Worm (Caenorhabditis elegans) whole organism, mixed stage, embryonic: ENCODE measurements around the gene clec-138.

Source experiments
- bed-3 ChIP-seq: fragments of 200-800 bp; sonication (Bioruptor generic); optimal IDR thresholded peaks from 3 replicates; lab custom pipeline; 2018; ENCODE audit warnings: mild to moderate bottlenecking, missing genetic modification characterization, moderate library complexity, missing compliant biosample characterization
- ces-1 ChIP-seq: fragments of 150-350 bp; optimal IDR thresholded peaks from 2 replicates; lab custom pipeline; 2014; ENCODE audit warnings: missing biosample characterization, missing genetic modification reagents, missing genetic modification characterization
- elt-3 ChIP-seq: fragments of 150-350 bp; optimal IDR thresholded peaks from 2 replicates; lab custom pipeline; 2014; ENCODE audit warnings: missing biosample characterization, missing genetic modification characterization
- hlh-1 ChIP-seq: fragments of 150-350 bp; optimal IDR thresholded peaks from 2 replicates; lab custom pipeline; 2014; ENCODE audit warnings: missing biosample characterization, missing genetic modification reagents, missing genetic modification characterization
- lin-13 ChIP-seq: fragments of 150-350 bp; optimal IDR thresholded peaks from 2 replicates; lab custom pipeline; 2014; ENCODE audit warnings: missing biosample characterization, missing genetic modification characterization
- lsy-2 ChIP-seq: fragments of 150-350 bp; optimal IDR thresholded peaks from 2 replicates; lab custom pipeline; 2014; ENCODE audit warnings: missing biosample characterization, missing genetic modification characterization
- mab-5 ChIP-seq: fragments of 150-350 bp; optimal IDR thresholded peaks from 2 replicates; lab custom pipeline; 2014; ENCODE audit warnings: missing biosample characterization, missing genetic modification characterization
- mls-2 ChIP-seq: sonication (generic microtip); optimal IDR thresholded peaks from 2 replicates; lab custom pipeline; 2016; ENCODE audit warnings: mild to moderate bottlenecking, missing genetic modification characterization, moderate library complexity, missing compliant biosample characterization
- nhr-12 ChIP-seq: fragments of 150-350 bp; optimal IDR thresholded peaks from 2 replicates; lab custom pipeline; 2014; ENCODE audit warnings: missing biosample characterization, missing genetic modification characterization
- nhr-237 ChIP-seq: fragments of 150-350 bp; optimal IDR thresholded peaks from 2 replicates; lab custom pipeline; 2014; ENCODE audit warnings: missing biosample characterization, missing genetic modification characterization
- nhr-76 ChIP-seq: sonication (generic microtip); optimal IDR thresholded peaks from 2 replicates; lab custom pipeline; 2017; ENCODE audit warnings: missing biosample characterization, missing genetic modification characterization
- snpc-4 ChIP-seq: fragments of 150-350 bp; optimal IDR thresholded peaks from 2 replicates; lab custom pipeline; 2014; ENCODE audit warnings: missing biosample characterization, missing genetic modification characterization
- unc-62 ChIP-seq: fragments of 150-350 bp; optimal IDR thresholded peaks from 2 replicates; lab custom pipeline; 2014; ENCODE audit warnings: missing biosample characterization, missing genetic modification reagents, missing genetic modification characterization
- ztf-11 ChIP-seq: fragments of 150-350 bp; optimal IDR thresholded peaks from 2 replicates; lab custom pipeline; 2014; ENCODE audit warnings: missing biosample characterization, missing genetic modification characterization

- TF ChIP-seq elt-3 (tag; lab: Kevin White, UChicago) (no peak), ztf-11 (tag; lab: Kevin White, UChicago) (no peak), mls-2 (tag; lab: Kevin White, UChicago) (no peak), lsy-2 (tag; lab: Kevin White, UChicago) (no peak), mab-5 (tag; lab: Kevin White, UChicago) (no peak), hlh-1 (tag; lab: Kevin White, UChicago) (no peak), bed-3 (GFP tag; lab: Kevin White, UChicago) (no peak), nhr-237 (tag; lab: Kevin White, UChicago) (no peak), snpc-4 (tag; lab: Kevin White, UChicago) (no peak), unc-62 (GFP tag; lab: Kevin White, UChicago) (no peak), lin-13 (tag; lab: Kevin White, UChicago) (no peak), nhr-12 (tag; lab: Kevin White, UChicago) (no peak), ces-1 (GFP tag; lab: Kevin White, UChicago) (no peak), nhr-76 (no peak)
Measured at ce11 chrII:4621650-4622049, 2.0 kb upstream of the clec-138 start, which contains the start of gene clec-139.
